Worm (Caenorhabditis elegans): Measurements from ENCODE around the gene C26B9.2.

Gene C26B9.2

DNA sequence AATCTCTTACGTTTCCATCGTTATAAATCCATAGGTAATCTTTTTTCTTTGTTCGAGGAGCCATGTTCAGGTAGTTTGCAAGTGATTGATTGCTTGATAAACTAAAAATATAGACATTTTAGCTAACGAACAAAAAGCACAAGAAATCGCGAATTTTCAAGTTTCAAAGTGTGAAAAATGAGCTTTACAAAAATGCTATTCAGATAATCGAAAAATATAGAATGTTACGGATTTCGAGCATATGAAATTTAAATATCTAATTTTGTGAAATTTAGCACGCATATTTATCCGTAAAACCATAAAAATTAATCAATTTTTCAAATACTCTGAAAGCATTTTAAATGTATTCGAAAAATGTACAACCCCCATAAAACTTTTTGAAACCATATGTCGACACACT lies 4.6 kb upstream of the C26B9.2 start, which contains the start of gene C26B9.6:
TSS of gene C26B9.6 (minus strand) at position 101 of the 400 bp plus-strand sequence.
- TF ChIP-seq daf-12 (tag; optimal IDR thresholded peaks at IDR 0.05), result no peak
- TF ChIP-seq nhr-25 (tag; optimal IDR thresholded peaks at IDR 0.05), result no peak
- TF ChIP-seq ztf-4 (tag; optimal IDR thresholded peaks at IDR 0.05), result no peak
- no peak for TF ChIP-seq nhr-28 (tag; optimal IDR thresholded peaks at IDR 0.05)
- no peak for TF ChIP-seq fkh-10 (GFP tag; optimal IDR thresholded peaks at IDR 0.05)
- no peak for TF ChIP-seq ceh-16 (tag; optimal IDR thresholded peaks at IDR 0.05)
- no peak for TF ChIP-seq elt-1 (tag; optimal IDR thresholded peaks at IDR 0.05)
- TF ChIP-seq lin-39 (tag; optimal IDR thresholded peaks at IDR 0.05), result no peak
- no peak for TF ChIP-seq unc-39 (tag; optimal IDR thresholded peaks at IDR 0.05)
- no peak for TF ChIP-seq mdl-1 (tag; optimal IDR thresholded peaks at IDR 0.05)

DNA sequence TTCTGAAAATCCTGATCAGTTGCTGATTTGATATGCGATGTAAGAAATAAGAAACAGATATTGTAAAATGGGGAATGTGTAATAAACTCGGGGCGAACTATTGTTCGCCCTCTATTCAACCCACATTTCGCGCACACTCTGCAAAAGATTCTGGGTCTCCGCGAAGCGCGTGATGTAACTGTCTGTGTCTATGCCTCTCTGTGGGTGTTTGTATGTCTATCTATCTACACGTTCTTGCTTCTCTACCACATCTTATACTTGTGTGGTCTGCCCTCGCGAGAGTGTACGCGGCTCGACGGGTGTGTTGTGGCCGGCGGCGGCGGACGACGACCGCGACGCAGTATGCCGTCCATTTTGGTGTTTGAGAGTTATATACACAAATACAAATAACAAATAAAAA lies 3.5 kb upstream of the C26B9.2 start:
- TF ChIP-seq hmg-11 (tag; optimal IDR thresholded peaks at IDR 0.05) (peak; percentile 56), ZK546.5 (tag; optimal IDR thresholded peaks at IDR 0.05) (no peak), unc-39 (tag; optimal IDR thresholded peaks at IDR 0.05) (no peak), jun-1 (tag; optimal IDR thresholded peaks at IDR 0.05) (peak; percentile 68), egl-27 (tag; optimal IDR thresholded peaks at IDR 0.05) (peak; percentile 41), lin-15B (tag; optimal IDR thresholded peaks at IDR 0.05) (peak; percentile 29), nfya-1 (tag; optimal IDR thresholded peaks at IDR 0.05; ENCODE audit: insufficient read depth) (peak; percentile 84), egl-5 (tag; optimal IDR thresholded peaks at IDR 0.05) (no peak), elt-2 (tag; optimal IDR thresholded peaks at IDR 0.05) (peak; percentile 59), pqm-1 (tag; optimal IDR thresholded peaks at IDR 0.05) (peak; percentile 52), snpc-4 (tag; optimal IDR thresholded peaks at IDR 0.05) (peak; percentile 59), nhr-25 (tag; optimal IDR thresholded peaks at IDR 0.05) (peak; percentile 80), lsy-12 (tag; optimal IDR thresholded peaks at IDR 0.05) (peak; percentile 30), pha-4 (tag; optimal IDR thresholded peaks at IDR 0.05) (peak; percentile 71), tbx-2 (tag; optimal IDR thresholded peaks at IDR 0.05) (peak; percentile 4), ceh-28 (tag; optimal IDR thresholded peaks at IDR 0.05) (peak; percentile 33), nhr-23 (tag; optimal IDR thresholded peaks at IDR 0.05) (peak; percentile 75), nhr-11 (tag; optimal IDR thresholded peaks at IDR 0.05) (no peak), mml-1 (tag; optimal IDR thresholded peaks at IDR 0.05) (no peak), nhr-43 (tag; optimal IDR thresholded peaks at IDR 0.05; ENCODE audit: poor library complexity, severe bottlenecking) (peak; percentile 74), elt-1 (tag; optimal IDR thresholded peaks at IDR 0.05) (no peak), mdl-1 (tag; optimal IDR thresholded peaks at IDR 0.05) (peak; percentile 6), lin-39 (tag; optimal IDR thresholded peaks at IDR 0.05) (peak; percentile 71)

DNA sequence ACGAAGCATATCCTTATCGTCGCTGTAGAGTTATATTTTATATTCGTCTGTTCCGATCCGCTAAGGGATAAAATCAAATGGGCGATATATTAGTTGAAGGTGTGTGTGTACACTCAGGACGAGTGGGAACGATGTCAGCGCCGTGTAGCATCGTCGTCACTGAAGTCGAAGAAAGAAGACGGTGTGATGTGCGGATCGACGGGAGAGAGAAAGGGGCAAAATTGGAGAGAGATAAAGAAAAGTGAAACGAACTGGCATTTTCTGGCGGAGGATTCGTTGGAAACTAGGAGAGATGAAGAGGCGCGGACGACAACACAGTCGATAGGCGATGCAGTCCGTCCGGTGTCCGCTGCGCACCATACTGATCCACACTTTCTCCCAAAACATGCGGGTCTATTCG lies 2.0 kb upstream of the C26B9.2 start, which contains the start of gene C26B9.3:
TSS of gene C26B9.3 (plus strand) at position 343 of the 400 bp plus-strand sequence.
- TF ChIP-seq ceh-28 (tag; optimal IDR thresholded peaks at IDR 0.05) (no peak), nhr-12 (tag; optimal IDR thresholded peaks at IDR 0.05) (no peak), egl-27 (tag; optimal IDR thresholded peaks at IDR 0.05) (no peak), mml-1 (tag; optimal IDR thresholded peaks at IDR 0.05) (no peak), elt-3 (tag; optimal IDR thresholded peaks at IDR 0.05) (no peak), lin-15B (tag; optimal IDR thresholded peaks at IDR 0.05) (no peak), ZK546.5 (tag; optimal IDR thresholded peaks at IDR 0.05) (no peak), unc-62 (GFP tag; optimal IDR thresholded peaks at IDR 0.05) (no peak), ceh-16 (tag; optimal IDR thresholded peaks at IDR 0.05) (no peak), lin-39 (tag; optimal IDR thresholded peaks at IDR 0.05) (no peak), elt-1 (tag; optimal IDR thresholded peaks at IDR 0.05) (no peak), fkh-10 (GFP tag; optimal IDR thresholded peaks at IDR 0.05) (no peak), R02D3.7 (tag; optimal IDR thresholded peaks at IDR 0.05) (no peak), egl-5 (tag; optimal IDR thresholded peaks at IDR 0.05) (no peak), ztf-4 (tag; optimal IDR thresholded peaks at IDR 0.05) (no peak), lsy-12 (tag; optimal IDR thresholded peaks at IDR 0.05) (no peak), pha-4 (tag; optimal IDR thresholded peaks at IDR 0.05) (no peak), nhr-76 (tag; optimal IDR thresholded peaks at IDR 0.05) (no peak), nhr-11 (tag; optimal IDR thresholded peaks at IDR 0.05) (no peak), nhr-23 (tag; optimal IDR thresholded peaks at IDR 0.05) (peak; percentile 51), nhr-25 (tag; optimal IDR thresholded peaks at IDR 0.05) (peak; percentile 40), mdl-1 (tag; optimal IDR thresholded peaks at IDR 0.05) (no peak), hmg-11 (tag; optimal IDR thresholded peaks at IDR 0.05) (peak; percentile 18), nhr-77 (tag; optimal IDR thresholded peaks at IDR 0.05) (no peak), nhr-28 (tag; optimal IDR thresholded peaks at IDR 0.05) (no peak)

DNA sequence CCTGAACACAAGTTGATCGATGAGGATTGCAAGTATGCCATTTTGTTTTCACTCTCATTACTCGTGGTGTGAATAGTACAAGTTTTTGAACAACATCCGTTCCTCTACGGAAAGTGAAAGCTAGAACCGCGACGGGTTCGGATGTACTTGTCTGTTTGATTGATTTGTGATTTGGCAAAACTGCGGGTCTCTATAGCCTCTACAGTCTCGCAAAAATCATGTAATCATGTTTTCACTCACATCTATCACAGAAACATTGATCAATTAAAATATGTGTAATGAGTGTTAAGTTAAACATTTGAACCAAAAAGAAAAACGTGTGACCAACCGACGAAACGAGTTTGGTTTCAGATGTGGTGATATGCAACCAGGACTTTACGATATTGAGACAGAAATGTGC lies 632 bp upstream of the C26B9.2 start:
- TF ChIP-seq nhr-77 (tag; optimal IDR thresholded peaks at IDR 0.05) (no peak), elt-3 (tag; optimal IDR thresholded peaks at IDR 0.05) (peak in 1 of 3 experiments; percentile 62), ztf-11 (tag; optimal IDR thresholded peaks at IDR 0.05) (no peak), lin-39 (tag; optimal IDR thresholded peaks at IDR 0.05) (no peak), elt-2 (tag; optimal IDR thresholded peaks at IDR 0.05) (no peak), nhr-25 (tag; optimal IDR thresholded peaks at IDR 0.05) (peak; percentile 90), ceh-82 (tag; optimal IDR thresholded peaks at IDR 0.05) (no peak), nhr-237 (tag; optimal IDR thresholded peaks at IDR 0.05) (no peak), fkh-10 (GFP tag; optimal IDR thresholded peaks at IDR 0.05) (no peak), elt-1 (tag; optimal IDR thresholded peaks at IDR 0.05) (no peak), egl-27 (tag; optimal IDR thresholded peaks at IDR 0.05) (no peak), unc-62 (GFP tag; optimal IDR thresholded peaks at IDR 0.05) (peak; percentile 88), nhr-43 (tag; optimal IDR thresholded peaks at IDR 0.05; ENCODE audit: poor library complexity, severe bottlenecking) (peak; percentile 36)

Data from whole organism, L3 larva.